Worm (Caenorhabditis elegans) whole organism, L4/young adult: ENCODE data around the gene clec-208.

Experiments
- W03F9.2 ChIP-seq: fragments of 150-350 bp; optimal IDR thresholded peaks from 2 replicates; lab custom pipeline; 2014; ENCODE audit warnings: missing biosample characterization, missing genetic modification characterization
- dao-5 ChIP-seq: sonication (generic microtip); optimal IDR thresholded peaks from 2 replicates; lab custom pipeline; 2016; ENCODE audit warnings: missing genotype, missing genetic modification characterization, moderate library complexity, missing compliant biosample characterization
- him-1 ChIP-seq: sonication (generic microtip); optimal IDR thresholded peaks from 2 replicates; lab custom pipeline; 2016; ENCODE audit warnings: missing genotype, missing genetic modification reagents, missing genetic modification characterization, missing compliant biosample characterization

The clec-208 gene

ce11 chrV:2097653-2098052 lies at the start of gene clec-208:
Gene clec-208, plus strand, starts transcription at chrV:2097953.
- TF ChIP-seq W03F9.2 (tag; lab: Kevin White, UChicago) (no peak), dao-5 (no peak), him-1 (tag; lab: Kevin White, UChicago) (no peak)

ce11 chrV:2050136-2050535 lies 47.6 kb upstream of the clec-208 start, which contains the start of gene comt-4:
Gene comt-4, minus strand, starts transcription at chrV:2050185.
- TF ChIP-seq dao-5 (no peak), W03F9.2 (tag; lab: Kevin White, UChicago) (no peak), him-1 (tag; lab: Kevin White, UChicago) (no peak)

ce11 chrV:2050790-2051189 lies 47.0 kb upstream of the clec-208 start:
- no peak for TF ChIP-seq W03F9.2 (tag; lab: Kevin White, UChicago)
- no peak for TF ChIP-seq him-1 (tag; lab: Kevin White, UChicago)
- TF ChIP-seq dao-5 = no peak

ce11 chrV:2051507-2051906 lies 46.2 kb upstream of the clec-208 start, which contains the start of gene Y40B10A.11:
Gene Y40B10A.11, minus strand, starts transcription at chrV:2051607.
- TF ChIP-seq him-1 (tag; lab: Kevin White, UChicago) = no peak
- TF ChIP-seq dao-5 = no peak
- TF ChIP-seq W03F9.2 (tag; lab: Kevin White, UChicago) = no peak

ce11 chrV:2053509-2053908 lies 44.2 kb upstream of the clec-208 start, which contains the start of gene comt-5:
Gene comt-5, minus strand, starts transcription at chrV:2053609.
- no peak for TF ChIP-seq him-1 (tag; lab: Kevin White, UChicago)
- TF ChIP-seq W03F9.2 (tag; lab: Kevin White, UChicago) = no peak
- TF ChIP-seq dao-5 = no peak

- no peak for TF ChIP-seq him-1 (tag; lab: Kevin White, UChicago)
- TF ChIP-seq dao-5 = no peak
- no peak for TF ChIP-seq W03F9.2 (tag; lab: Kevin White, UChicago)
These were observed 43.5 kb upstream of the clec-208 start for ce11 chrV:2054254-2054653.

- no peak for TF ChIP-seq dao-5
- no peak for TF ChIP-seq W03F9.2 (tag; lab: Kevin White, UChicago)
- TF ChIP-seq him-1 (tag; lab: Kevin White, UChicago) = no peak
These were observed 41.8 kb upstream of the clec-208 start for ce11 chrV:2055765-2056504.

ce11 chrV:2057324-2057723 lies 40.4 kb upstream of the clec-208 start, which contains the start of gene comt-3:
Gene comt-3, plus strand, starts transcription at chrV:2057537.
- no peak for TF ChIP-seq dao-5
- TF ChIP-seq him-1 (tag; lab: Kevin White, UChicago) = no peak
- TF ChIP-seq W03F9.2 (tag; lab: Kevin White, UChicago) = no peak

ce11 chrV:2066780-2067179 lies 31.0 kb upstream of the clec-208 start, which contains the start of gene nhr-86:
Gene nhr-86, minus strand, starts transcription at chrV:2066850.
- no peak for TF ChIP-seq him-1 (tag; lab: Kevin White, UChicago)
- TF ChIP-seq dao-5 = no peak
- TF ChIP-seq W03F9.2 (tag; lab: Kevin White, UChicago) = no peak

- no peak for TF ChIP-seq dao-5
- peak; percentile 44 for TF ChIP-seq W03F9.2 (tag; lab: Kevin White, UChicago)
- TF ChIP-seq him-1 (tag; lab: Kevin White, UChicago) = no peak
These were observed 30.3 kb upstream of the clec-208 start for ce11 chrV:2067419-2067818.

- no peak for TF ChIP-seq dao-5
- TF ChIP-seq him-1 (tag; lab: Kevin White, UChicago) = no peak
- TF ChIP-seq W03F9.2 (tag; lab: Kevin White, UChicago) = no peak
These were observed 29.7 kb upstream of the clec-208 start, which contains the start of gene lbp-9 for ce11 chrV:2067985-2068499. Gene lbp-9, plus strand, starts transcription at chrV:2068449.

- TF ChIP-seq him-1 (tag; lab: Kevin White, UChicago) (no peak), W03F9.2 (tag; lab: Kevin White, UChicago) (no peak), dao-5 (no peak)
These were observed 28.9 kb upstream of the clec-208 start for ce11 chrV:2068728-2069443.

ce11 chrV:2072807-2073206 lies 24.9 kb upstream of the clec-208 start, which contains the start of gene Y40B10A.9:
Gene Y40B10A.9, minus strand, starts transcription at chrV:2072907.
- TF ChIP-seq dao-5 (no peak), him-1 (tag; lab: Kevin White, UChicago) (no peak), W03F9.2 (tag; lab: Kevin White, UChicago) (no peak)

ce11 chrV:2076043-2076442 lies 21.7 kb upstream of the clec-208 start:
- TF ChIP-seq dao-5 = no peak
- no peak for TF ChIP-seq W03F9.2 (tag; lab: Kevin White, UChicago)
- TF ChIP-seq him-1 (tag; lab: Kevin White, UChicago) = no peak
